Worm (Caenorhabditis elegans) whole organism, mixed stage, embryonic: Measurements from ENCODE around the gene nfm-1.

Experiments used
- M03D4.4 ChIP-seq: sonication (generic microtip); optimal IDR thresholded peaks from 2 replicates; lab custom pipeline; 2017; ENCODE audit warnings: mild to moderate bottlenecking, missing genetic modification characterization, missing compliant biosample characterization
- bed-3 ChIP-seq: fragments of 200-800 bp; sonication (Bioruptor generic); optimal IDR thresholded peaks from 3 replicates; lab custom pipeline; 2018; ENCODE audit warnings: mild to moderate bottlenecking, missing genetic modification characterization, moderate library complexity, missing compliant biosample characterization
- blmp-1 ChIP-seq: fragments of 150-350 bp; optimal IDR thresholded peaks from 2 replicates; lab custom pipeline; 2014; ENCODE audit warnings: missing biosample characterization, missing genetic modification characterization
- ceh-39 ChIP-seq: fragments of 150-350 bp; optimal IDR thresholded peaks from 2 replicates; lab custom pipeline; 2014; ENCODE audit warnings: missing biosample characterization, missing genetic modification characterization
- ceh-43 ChIP-seq: fragments of 200-800 bp; sonication (Bioruptor generic); optimal IDR thresholded peaks from 2 replicates; lab custom pipeline; 2018; ENCODE audit warnings: mild to moderate bottlenecking, missing genetic modification characterization, moderate library complexity, missing compliant biosample characterization
- ceh-83 ChIP-seq: fragments of 200-800 bp; sonication (Bioruptor generic); optimal IDR thresholded peaks from 2 replicates; lab custom pipeline; 2018; ENCODE audit warnings: mild to moderate bottlenecking, missing genetic modification characterization, missing compliant biosample characterization
- ces-1 ChIP-seq: fragments of 150-350 bp; optimal IDR thresholded peaks from 2 replicates; lab custom pipeline; 2014; ENCODE audit warnings: missing biosample characterization, missing genetic modification reagents, missing genetic modification characterization
- cnd-1 ChIP-seq: fragments of 200-800 bp; sonication (Bioruptor generic); optimal IDR thresholded peaks from 2 replicates; lab custom pipeline; 2018; ENCODE audit warnings: mild to moderate bottlenecking, missing genetic modification characterization, missing compliant biosample characterization
- drap-1 ChIP-seq: fragments of 200-800 bp; sonication (Bioruptor generic); optimal IDR thresholded peaks from 3 replicates; lab custom pipeline; 2018; ENCODE audit warnings: mild to moderate bottlenecking, missing genetic modification characterization, missing compliant biosample characterization
- elt-1 ChIP-seq: sonication (generic microtip); optimal IDR thresholded peaks from 2 replicates; lab custom pipeline; 2017; ENCODE audit warnings: missing genetic modification characterization, mild to moderate bottlenecking, missing compliant biosample characterization, antibody characterized with exemption, moderate library complexity, borderline replicate concordance; ENCODE audit not compliant: insufficient read depth
- elt-3 ChIP-seq: fragments of 150-350 bp; optimal IDR thresholded peaks from 2 replicates; lab custom pipeline; 2014; ENCODE audit warnings: missing biosample characterization, missing genetic modification characterization
- flh-1 ChIP-seq: fragments of 200-800 bp; sonication (Bioruptor generic); optimal IDR thresholded peaks from 2 replicates; lab custom pipeline; 2018; ENCODE audit warnings: mild to moderate bottlenecking, missing genetic modification characterization, moderate library complexity, missing compliant biosample characterization
- ham-2 ChIP-seq: fragments of 200-800 bp; sonication (Bioruptor generic); optimal IDR thresholded peaks from 2 replicates; lab custom pipeline; 2018; ENCODE audit warnings: mild to moderate bottlenecking, missing genetic modification characterization, missing compliant biosample characterization
- hlh-1 ChIP-seq: fragments of 150-350 bp; optimal IDR thresholded peaks from 2 replicates; lab custom pipeline; 2014; ENCODE audit warnings: missing biosample characterization, missing genetic modification reagents, missing genetic modification characterization
- lin-13 ChIP-seq: fragments of 150-350 bp; optimal IDR thresholded peaks from 2 replicates; lab custom pipeline; 2014; ENCODE audit warnings: missing biosample characterization, missing genetic modification characterization
- lin-32 ChIP-seq: fragments of 200-800 bp; sonication (Bioruptor generic); optimal IDR thresholded peaks from 2 replicates; lab custom pipeline; 2018; ENCODE audit warnings: mild to moderate bottlenecking, missing genetic modification characterization, missing compliant biosample characterization
- lsy-2 ChIP-seq: fragments of 150-350 bp; optimal IDR thresholded peaks from 2 replicates; lab custom pipeline; 2014; ENCODE audit warnings: missing biosample characterization, missing genetic modification characterization
- mab-5 ChIP-seq: fragments of 150-350 bp; optimal IDR thresholded peaks from 2 replicates; lab custom pipeline; 2014; ENCODE audit warnings: missing biosample characterization, missing genetic modification characterization
- mep-1 ChIP-seq: fragments of 150-350 bp; optimal IDR thresholded peaks from 2 replicates; lab custom pipeline; 2017; ENCODE audit warnings: missing biosample characterization, missing genetic modification reagents, missing genetic modification characterization, inconsistent platforms
- mls-2 ChIP-seq: sonication (generic microtip); optimal IDR thresholded peaks from 2 replicates; lab custom pipeline; 2016; ENCODE audit warnings: mild to moderate bottlenecking, missing genetic modification characterization, moderate library complexity, missing compliant biosample characterization
- nhr-12 ChIP-seq: fragments of 150-350 bp; optimal IDR thresholded peaks from 2 replicates; lab custom pipeline; 2014; ENCODE audit warnings: missing biosample characterization, missing genetic modification characterization
- nhr-2 ChIP-seq: fragments of 150-350 bp; optimal IDR thresholded peaks from 2 replicates; lab custom pipeline; 2014; ENCODE audit warnings: missing biosample characterization, missing genetic modification characterization
- nhr-237 ChIP-seq: fragments of 150-350 bp; optimal IDR thresholded peaks from 2 replicates; lab custom pipeline; 2014; ENCODE audit warnings: missing biosample characterization, missing genetic modification characterization
- nhr-28 ChIP-seq: fragments of 150-350 bp; optimal IDR thresholded peaks from 2 replicates; lab custom pipeline; 2014; ENCODE audit warnings: missing biosample characterization, missing genetic modification characterization
- nhr-76 ChIP-seq: sonication (generic microtip); optimal IDR thresholded peaks from 2 replicates; lab custom pipeline; 2017; ENCODE audit warnings: missing biosample characterization, missing genetic modification characterization
- pha-4 ChIP-seq: fragments of 150-350 bp; optimal IDR thresholded peaks from 2 replicates; lab custom pipeline; 2018; ENCODE audit warnings: missing biosample characterization, missing genetic modification reagents, missing genetic modification characterization
- sem-2 ChIP-seq: fragments of 200-800 bp; sonication (Bioruptor generic); optimal IDR thresholded peaks from 2 replicates; lab custom pipeline; 2018; ENCODE audit warnings: mild to moderate bottlenecking, missing genetic modification characterization, missing compliant biosample characterization
- snpc-4 ChIP-seq: fragments of 150-350 bp; optimal IDR thresholded peaks from 2 replicates; lab custom pipeline; 2014; ENCODE audit warnings: missing biosample characterization, missing genetic modification characterization
- sptf-1 ChIP-seq: sonication (generic microtip); optimal IDR thresholded peaks from 2 replicates; lab custom pipeline; 2017; ENCODE audit warnings: mild to moderate bottlenecking, missing genetic modification characterization, moderate library complexity, missing compliant biosample characterization
- tbx-8 ChIP-seq: fragments of 200-800 bp; sonication (Bioruptor generic); optimal IDR thresholded peaks from 2 replicates; lab custom pipeline; 2018; ENCODE audit warnings: mild to moderate bottlenecking, missing genetic modification characterization, moderate library complexity, missing compliant biosample characterization
- unc-120 ChIP-seq: sonication (generic microtip); optimal IDR thresholded peaks from 2 replicates; lab custom pipeline; 2017; ENCODE audit warnings: missing genetic modification characterization, missing compliant biosample characterization; ENCODE audit not compliant: poor library complexity, severe bottlenecking
- unc-39 ChIP-seq: fragments of 150-350 bp; optimal IDR thresholded peaks from 2 replicates; lab custom pipeline; 2014; ENCODE audit warnings: missing biosample characterization, missing genetic modification characterization
- unc-62 ChIP-seq: fragments of 150-350 bp; optimal IDR thresholded peaks from 2 replicates; lab custom pipeline; 2014; ENCODE audit warnings: missing biosample characterization, missing genetic modification reagents, missing genetic modification characterization
- zip-8 ChIP-seq: fragments of 150-350 bp; optimal IDR thresholded peaks from 2 replicates; lab custom pipeline; 2014; ENCODE audit warnings: missing biosample characterization, missing genetic modification characterization
- ztf-11 ChIP-seq: fragments of 150-350 bp; optimal IDR thresholded peaks from 2 replicates; lab custom pipeline; 2014; ENCODE audit warnings: missing biosample characterization, missing genetic modification characterization

nfm-1 gene

ce11 chrIII:6158642-6159475 lies at the start of gene nfm-1:
TSS of gene nfm-1 (plus strand) at chrIII:6159453.
- TF ChIP-seq zip-8 (tag; lab: Kevin White, UChicago) (no peak), unc-62 (GFP tag; lab: Kevin White, UChicago) (peak; percentile 47), elt-1 (tag; lab: Kevin White, UChicago) (no peak), M03D4.4 (peak; percentile 91), flh-1 (GFP tag; lab: Kevin White, UChicago) (peak; percentile 66), sem-2 (peak; percentile 86), ceh-43 (GFP tag; lab: Kevin White, UChicago) (peak; percentile 86), mab-5 (tag; lab: Kevin White, UChicago) (no peak), nhr-12 (tag; lab: Kevin White, UChicago) (no peak), nhr-28 (tag; lab: Kevin White, UChicago) (no peak), lsy-2 (tag; lab: Kevin White, UChicago) (peak; percentile 35), pha-4 (tag; lab: Kevin White, UChicago) (peak; percentile 19), mep-1 (tag; lab: Kevin White, UChicago) (peak; percentile 71), mls-2 (tag; lab: Kevin White, UChicago) (peak; percentile 93), ceh-39 (tag; lab: Kevin White, UChicago) (no peak), ceh-83 (GFP tag; lab: Kevin White, UChicago) (peak; percentile 87), ztf-11 (tag; lab: Kevin White, UChicago) (no peak), sptf-1 (peak; percentile 92), unc-39 (tag; lab: Kevin White, UChicago) (peak; percentile 35), bed-3 (GFP tag; lab: Kevin White, UChicago) (peak; percentile 70), cnd-1 (tag; lab: Kevin White, UChicago) (peak; percentile 89), lin-32 (GFP tag; lab: Kevin White, UChicago) (peak; percentile 71), nhr-237 (no peak), drap-1 (GFP tag; lab: Kevin White, UChicago) (peak; percentile 90), elt-3 (no peak), unc-120 (tag; lab: Kevin White, UChicago) (peak; percentile 77), ham-2 (GFP tag; lab: Kevin White, UChicago) (peak; percentile 71), hlh-1 (tag; lab: Kevin White, UChicago) (peak; percentile 89), ces-1 (GFP tag; lab: Kevin White, UChicago) (peak; percentile 62), blmp-1 (no peak), tbx-8 (GFP tag; lab: Kevin White, UChicago) (peak; percentile 73), nhr-2 (no peak), lin-13 (no peak), nhr-76 (no peak), snpc-4 (tag; lab: Kevin White, UChicago) (no peak)

ce11 chrIII:6110187-6110586 lies 49.1 kb upstream of the nfm-1 start:
- TF ChIP-seq drap-1 (GFP tag; lab: Kevin White, UChicago) (no peak), mls-2 (tag; lab: Kevin White, UChicago) (no peak), ces-1 (GFP tag; lab: Kevin White, UChicago) (peak; percentile 88), ceh-83 (GFP tag; lab: Kevin White, UChicago) (no peak), pha-4 (tag; lab: Kevin White, UChicago) (no peak)

ce11 chrIII:6116281-6116886 lies 42.9 kb upstream of the nfm-1 start, which contains the start of gene nmt-1:
TSS of gene nmt-1 (minus strand) at chrIII:6116331.
- TF ChIP-seq snpc-4 (tag; lab: Kevin White, UChicago) (no peak), mep-1 (tag; lab: Kevin White, UChicago) (peak; percentile 19), ceh-43 (GFP tag; lab: Kevin White, UChicago) (no peak), tbx-8 (GFP tag; lab: Kevin White, UChicago) (no peak), pha-4 (tag; lab: Kevin White, UChicago) (no peak), lsy-2 (tag; lab: Kevin White, UChicago) (peak; percentile 53), cnd-1 (tag; lab: Kevin White, UChicago) (no peak), nhr-237 (no peak), unc-39 (tag; lab: Kevin White, UChicago) (no peak), ces-1 (GFP tag; lab: Kevin White, UChicago) (peak; percentile 73), sptf-1 (no peak), nhr-28 (tag; lab: Kevin White, UChicago) (no peak), elt-3 (no peak), hlh-1 (tag; lab: Kevin White, UChicago) (no peak), M03D4.4 (no peak), nhr-76 (no peak)
